Fruit fly (Drosophila melanogaster) whole organism, embryonic: ENCODE data around the gene trem.
A peak's percentile ranks its signal among the peaks of the same experiment; 100 is the strongest.

Experiments used
- Antp ChIP-seq: fragments of 200-800 bp; sonication (Bioruptor generic); optimal IDR thresholded peaks from 3 replicates; lab custom pipeline; 2016; ENCODE audit warnings: missing biosample characterization, missing genetic modification characterization
- Atf3 ChIP-seq: fragments of 200-800 bp; sonication (Bioruptor generic); optimal IDR thresholded peaks from 3 replicates; lab custom pipeline; 2016; ENCODE audit warnings: missing biosample characterization, missing genetic modification characterization
- Atf6 ChIP-seq: fragments of 200-800 bp; sonication (Bioruptor generic); IDR thresholded peaks from 2 replicates; pipeline ENCODE4 v1.3.6; 2022; ENCODE audit warnings: missing biosample characterization, missing genetic modification characterization
- B-H2 ChIP-seq: fragments of 200-800 bp; sonication (Bioruptor generic); optimal IDR thresholded peaks from 2 replicates; lab custom pipeline; 2018; ENCODE audit warnings: missing biosample characterization, mild to moderate bottlenecking, missing genetic modification characterization
- CG10147 ChIP-seq: fragments of 200-800 bp; sonication (Bioruptor generic); optimal IDR thresholded peaks from 2 replicates; lab custom pipeline; 2019; ENCODE audit warnings: missing biosample characterization, mild to moderate bottlenecking, missing genetic modification characterization, moderate library complexity
- CG10462 ChIP-seq: fragments of 200-800 bp; sonication (Bioruptor generic); optimal IDR thresholded peaks from 2 replicates; lab custom pipeline; 2016; ENCODE audit warnings: missing biosample characterization, missing genetic modification characterization
- CG11247 ChIP-seq: fragments of 200-800 bp; sonication (Bioruptor generic); IDR thresholded peaks from 2 replicates; pipeline ENCODE4 v1.3.6; 2022; ENCODE audit warnings: missing biosample characterization, missing genetic modification characterization
- CG11695 ChIP-seq: fragments of 200-800 bp; sonication (Bioruptor generic); IDR thresholded peaks from 3 replicates; pipeline ENCODE4 v1.3.6; 2022; ENCODE audit warnings: missing biosample characterization, missing genetic modification characterization
- CG11723 ChIP-seq: fragments of 200-800 bp; sonication (Bioruptor generic); optimal IDR thresholded peaks from 2 replicates; lab custom pipeline; 2017; ENCODE audit warnings: missing biosample characterization, mild to moderate bottlenecking, missing genetic modification characterization
- CG12744 ChIP-seq: fragments of 200-800 bp; sonication (Bioruptor generic); optimal IDR thresholded peaks from 2 replicates; lab custom pipeline; 2016; ENCODE audit warnings: missing biosample characterization, missing genetic modification characterization
- CG12769 ChIP-seq: fragments of 200-800 bp; sonication (Bioruptor generic); optimal IDR thresholded peaks from 2 replicates; lab custom pipeline; 2019; ENCODE audit warnings: missing biosample characterization, mild to moderate bottlenecking, missing genetic modification characterization, moderate library complexity
- CG13287 ChIP-seq: fragments of 200-800 bp; sonication (Bioruptor generic); IDR thresholded peaks from 2 replicates; pipeline ENCODE4 v1.3.6; 2022; ENCODE audit warnings: missing biosample characterization, missing genetic modification characterization; ENCODE audit not compliant: partially characterized antibody
- CG13624 ChIP-seq: fragments of 200-800 bp; sonication (Bioruptor generic); optimal IDR thresholded peaks from 2 replicates; lab custom pipeline; 2016; ENCODE audit warnings: missing biosample characterization, missing genetic modification characterization
- CG15011 ChIP-seq: fragments of 200-800 bp; sonication (Bioruptor generic); optimal IDR thresholded peaks from 3 replicates; lab custom pipeline; 2018; ENCODE audit warnings: missing biosample characterization, mild to moderate bottlenecking, missing genetic modification characterization
- CG16779 ChIP-seq: fragments of 200-800 bp; sonication (Bioruptor generic); IDR thresholded peaks from 2 replicates; pipeline ENCODE4 v1.3.6; 2022; ENCODE audit warnings: missing biosample characterization, missing genetic modification characterization
- CG17568 ChIP-seq: fragments of 200-800 bp; sonication (Bioruptor generic); optimal IDR thresholded peaks from 2 replicates; lab custom pipeline; 2018; ENCODE audit warnings: missing biosample characterization, mild to moderate bottlenecking, missing genetic modification characterization, moderate library complexity
- CG17829 ChIP-seq: fragments of 200-800 bp; optimal IDR thresholded peaks from 2 replicates; lab custom pipeline; 2019; ENCODE audit warnings: missing biosample characterization, mild to moderate bottlenecking, missing genetic modification characterization, moderate library complexity
- CG18599 ChIP-seq: fragments of 200-800 bp; sonication (Bioruptor generic); optimal IDR thresholded peaks from 3 replicates; lab custom pipeline; 2017; ENCODE audit warnings: missing biosample characterization, missing genetic modification characterization, mild to moderate bottlenecking, moderate library complexity, missing genetic modification reagents
- CG18619 ChIP-seq: fragments of 200-800 bp; sonication (Bioruptor generic); optimal IDR thresholded peaks from 3 replicates; lab custom pipeline; 2017; ENCODE audit warnings: missing biosample characterization, mild to moderate bottlenecking, missing genetic modification characterization
- CG30403 ChIP-seq: fragments of 200-800 bp; sonication (Bioruptor generic); optimal IDR thresholded peaks from 3 replicates; lab custom pipeline; 2016; ENCODE audit warnings: missing biosample characterization, missing genetic modification characterization
- CG3065 ChIP-seq: fragments of 200-800 bp; sonication (Bioruptor generic); optimal IDR thresholded peaks from 2 replicates; lab custom pipeline; 2016; ENCODE audit warnings: missing biosample characterization, missing genetic modification characterization
- CG33557 ChIP-seq: fragments of 200-800 bp; sonication (Bioruptor generic); optimal IDR thresholded peaks from 2 replicates; lab custom pipeline; 2019; ENCODE audit warnings: missing biosample characterization, mild to moderate bottlenecking, missing genetic modification characterization, moderate library complexity
- CG34422 ChIP-seq: fragments of 200-800 bp; sonication (Bioruptor generic); IDR thresholded peaks from 3 replicates; pipeline ENCODE4 v1.3.6; 2022; ENCODE audit warnings: missing biosample characterization, missing genetic modification characterization
- CG4328 ChIP-seq: fragments of 200-800 bp; sonication (Bioruptor generic); optimal IDR thresholded peaks from 3 replicates; lab custom pipeline; 2017; ENCODE audit warnings: missing biosample characterization, missing genetic modification reagents, missing genetic modification characterization
- CG4404 ChIP-seq: fragments of 200-800 bp; sonication (Bioruptor generic); IDR thresholded peaks from 2 replicates; pipeline ENCODE4 v1.3.6; 2022; ENCODE audit warnings: missing biosample characterization, missing genetic modification characterization
- CG5245 ChIP-seq: fragments of 200-800 bp; sonication (Bioruptor generic); optimal IDR thresholded peaks from 3 replicates; lab custom pipeline; 2016; ENCODE audit warnings: missing biosample characterization, missing genetic modification characterization
- CG5953 ChIP-seq: fragments of 200-800 bp; sonication (Bioruptor generic); IDR thresholded peaks from 2 replicates; pipeline ENCODE4 v1.3.6; 2022; ENCODE audit warnings: missing biosample characterization, missing genetic modification characterization
- CG6689 ChIP-seq: fragments of 200-800 bp; sonication (Bioruptor generic); IDR thresholded peaks from 2 replicates; pipeline ENCODE4 v1.3.6; 2022; ENCODE audit warnings: missing biosample characterization, missing genetic modification characterization
- CG8281 ChIP-seq: fragments of 200-800 bp; sonication (Bioruptor generic); optimal IDR thresholded peaks from 2 replicates; lab custom pipeline; 2018; ENCODE audit warnings: missing biosample characterization, mild to moderate bottlenecking, missing genetic modification characterization, moderate library complexity
- CHES-1-like ChIP-seq: fragments of 200-800 bp; sonication (Bioruptor generic); optimal IDR thresholded peaks from 2 replicates; lab custom pipeline; 2016; ENCODE audit warnings: missing biosample characterization, missing genetic modification characterization
- D ChIP-seq, 2 experiments: fragments of 200-800 bp in 1 of 2; fragments of >200 bp in 1 of 2; sonication (Bioruptor generic) in 1 of 2; optimal IDR thresholded peaks; 2 replicates in 1 of 2; 3 replicates in 1 of 2; lab custom pipeline; 2017; ENCODE audit warnings: mild to moderate bottlenecking in 1 of 2, missing biosample characterization in 1 of 2, missing genetic modification characterization in 1 of 2, missing genetic modification reagents in 1 of 2
- Drgx ChIP-seq: fragments of 200-800 bp; sonication (Bioruptor generic); IDR thresholded peaks from 2 replicates; pipeline ENCODE4 v1.3.6; 2022; ENCODE audit warnings: missing biosample characterization, missing genetic modification characterization
- HLH4C ChIP-seq: fragments of 200-800 bp; sonication (Bioruptor generic); IDR thresholded peaks from 3 replicates; pipeline ENCODE4 v1.3.6; 2022; ENCODE audit warnings: missing biosample characterization, missing genetic modification characterization; ENCODE audit not compliant: partially characterized antibody
- HmgD ChIP-seq: fragments of 200-800 bp; sonication (Bioruptor generic); optimal IDR thresholded peaks from 3 replicates; lab custom pipeline; 2016; ENCODE audit warnings: missing biosample characterization, missing genetic modification characterization
- Hr39 ChIP-seq: fragments of >200 bp; optimal IDR thresholded peaks from 2 replicates; lab custom pipeline; 2017
- MTF-1 ChIP-seq: fragments of 200-800 bp; sonication (Bioruptor generic); optimal IDR thresholded peaks from 2 replicates; lab custom pipeline; 2018; ENCODE audit warnings: missing biosample characterization, mild to moderate bottlenecking, missing genetic modification characterization, borderline replicate concordance
- Med ChIP-seq: fragments of 200-800 bp; sonication (Bioruptor generic); peaks from one replicate; lab custom pipeline; 2016; ENCODE audit warnings: missing biosample characterization, missing genetic modification characterization, mild to moderate bottlenecking, inconsistent platforms, moderate library complexity
- Taf1 ChIP-seq: fragments of 200-800 bp; sonication (Bioruptor generic); IDR thresholded peaks from 2 replicates; pipeline ENCODE4 v1.3.6; 2022; ENCODE audit warnings: missing biosample characterization, missing genetic modification characterization
- YL-1 ChIP-seq: fragments of 200-800 bp; sonication (Bioruptor generic); optimal IDR thresholded peaks from 3 replicates; lab custom pipeline; 2017; ENCODE audit warnings: missing biosample characterization, mild to moderate bottlenecking, missing genetic modification characterization
- al ChIP-seq: fragments of 200-800 bp; sonication (Bioruptor generic); IDR thresholded peaks from 2 replicates; pipeline ENCODE4 v1.3.6; 2022; ENCODE audit warnings: missing biosample characterization, missing genetic modification characterization
- ase ChIP-seq: fragments of 200-800 bp; sonication (Bioruptor generic); IDR thresholded peaks from 3 replicates; pipeline ENCODE4 v1.3.6; 2022; ENCODE audit warnings: missing biosample characterization, missing genetic modification characterization
- cg ChIP-seq: fragments of 200-800 bp; sonication (Bioruptor generic); optimal IDR thresholded peaks from 3 replicates; lab custom pipeline; 2019; ENCODE audit warnings: missing biosample characterization, mild to moderate bottlenecking, missing genetic modification characterization, moderate library complexity
- ci ChIP-seq: fragments of 200-800 bp; sonication (Bioruptor generic); IDR thresholded peaks from 3 replicates; pipeline ENCODE4 v1.3.6; 2022; ENCODE audit warnings: missing biosample characterization, missing genetic modification characterization
- dm ChIP-seq: fragments of 200-800 bp; sonication (Bioruptor generic); optimal IDR thresholded peaks from 3 replicates; lab custom pipeline; 2016; ENCODE audit warnings: missing biosample characterization, missing genetic modification characterization
- dpn ChIP-seq, 2 experiments: fragments of 200-800 bp; sonication (Bioruptor generic); optimal IDR thresholded peaks; 3 replicates each; lab custom pipeline; 2016; ENCODE audit warnings: missing biosample characterization in 2 of 2, missing genetic modification characterization in 2 of 2
- fd96Cb ChIP-seq: fragments of 200-800 bp; sonication (Bioruptor generic); optimal IDR thresholded peaks from 2 replicates; lab custom pipeline; 2018; ENCODE audit warnings: missing biosample characterization, mild to moderate bottlenecking, missing genetic modification characterization, moderate library complexity
- hkb ChIP-seq, 2 experiments: fragments of 200-800 bp in 1 of 2; fragments of >200 bp in 1 of 2; sonication (Bioruptor generic) in 1 of 2; IDR thresholded peaks in 1 of 2; optimal IDR thresholded peaks in 1 of 2; 2 replicates each; pipeline versions ENCODE4 v1.3.6 to Lab custom; 2017 to 2022; ENCODE audit warnings: missing biosample characterization in 1 of 2, missing genetic modification characterization in 1 of 2
- ind ChIP-seq: fragments of 200-800 bp; sonication (Bioruptor generic); optimal IDR thresholded peaks from 3 replicates; lab custom pipeline; 2016; ENCODE audit warnings: missing biosample characterization, missing genetic modification characterization
- mld ChIP-seq: fragments of 200-800 bp; sonication (Bioruptor generic); IDR thresholded peaks from 3 replicates; pipeline ENCODE4 v1.3.6; 2022; ENCODE audit warnings: missing biosample characterization, missing genetic modification characterization; ENCODE audit not compliant: partially characterized antibody
- schlank ChIP-seq: fragments of 200-800 bp; sonication (Bioruptor generic); optimal IDR thresholded peaks from 2 replicates; lab custom pipeline; 2018; ENCODE audit warnings: missing biosample characterization, mild to moderate bottlenecking, missing genetic modification characterization

The trem gene

DNA sequence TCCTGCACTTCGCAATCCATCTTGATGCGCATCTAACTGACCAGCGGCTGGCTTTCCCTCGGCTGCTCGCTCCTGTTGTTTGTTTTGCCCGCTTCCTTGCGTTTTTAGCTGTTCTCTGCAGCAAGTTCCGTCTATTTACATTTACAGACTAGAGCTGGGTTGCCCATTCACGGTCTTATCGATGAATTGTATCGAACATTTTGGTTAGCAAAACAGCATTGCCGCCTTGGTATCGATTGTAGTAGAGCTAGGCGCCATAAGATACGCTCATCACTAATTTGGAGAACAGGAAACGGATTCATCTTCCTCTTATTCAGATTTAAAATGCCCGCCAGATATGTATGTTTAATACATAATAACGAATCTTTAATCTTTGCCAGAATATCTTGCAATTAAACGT, 4.8 kb upstream of the trem start, which contains the start of gene Regnase-1 (continued):
- TF ChIP-seq ind (peak; percentile 71), CG15011 (GFP tag; lab: Kevin White, UChicago) (peak; percentile 92), Atf6 (GFP tag; lab: Robert Waterston, UW) (peak; percentile 89), Hr39 (lab: Kevin White, UChicago) (no peak), hkb (optimal IDR thresholded peaks at IDR 0.05; lab: Kevin White, UChicago) (no peak), hkb (GFP tag; IDR thresholded peaks at IDR 0.05; lab: Robert Waterston, UW) (peak; percentile 93), CG5245 (GFP tag; lab: Kevin White, UChicago) (peak; percentile 81), CG12769 (no peak), CG16779 (GFP tag; lab: Robert Waterston, UW) (peak; percentile 86), CG33557 (peak; percentile 92), CG4404 (GFP tag; lab: Robert Waterston, UW) (peak; percentile 51; the same call in 1 of the 2 replicates), CG30403 (GFP tag; lab: Kevin White, UChicago) (peak; percentile 78), CG13624 (GFP tag; lab: Kevin White, UChicago) (peak; percentile 94), Antp (GFP tag; lab: Kevin White, UChicago) (peak; percentile 73), CG4328 (GFP tag; lab: Kevin White, UChicago) (peak; percentile 94), CG11247 (peak; percentile 88), CG17829 (tag; lab: Kevin White, UChicago) (peak; percentile 90), CG11723 (GFP tag; lab: Kevin White, UChicago) (peak; percentile 89), YL-1 (GFP tag; lab: Kevin White, UChicago) (peak; percentile 98), mld (peak; percentile 73), CG11695 (GFP tag; lab: Robert Waterston, UW) (peak; percentile 78), cg (GFP tag; lab: Kevin White, UChicago) (no peak), HLH4C (GFP tag; lab: Robert Waterston, UW) (peak; percentile 93), CG18599 (peak; percentile 93), ci (peak; percentile 99), HmgD (peak; percentile 86), fd96Cb (peak; percentile 66), B-H2 (GFP tag; lab: Kevin White, UChicago) (peak; percentile 96), schlank (peak; percentile 91), ase (GFP tag; lab: Robert Waterston, UW) (peak; percentile 76; the same call in 2 of the 3 replicates), dpn (GFP tag; optimal IDR thresholded peaks at IDR 0.05; lab: Kevin White, UChicago) (peak; percentile 83 to 92), dm (peak; percentile 90), al (GFP tag; lab: Robert Waterston, UW) (peak; percentile 72), CG17568 (GFP tag; lab: Kevin White, UChicago) (peak; percentile 95), Atf3 (GFP tag; lab: Kevin White, UChicago) (peak; percentile 83), CG3065 (GFP tag; lab: Kevin White, UChicago) (peak; percentile 87), CG5953 (peak; percentile 85), CG34422 (GFP tag; lab: Robert Waterston, UW) (peak; percentile 89), Taf1 (GFP tag; lab: Robert Waterston, UW) (peak; percentile 53; the same call in 1 of the 2 replicates), CG10462 (peak; percentile 62), CG18619 (GFP tag; lab: Kevin White, UChicago) (peak; percentile 94), Med (peak; percentile 99), CG10147 (GFP tag; lab: Kevin White, UChicago) (peak; percentile 86), MTF-1 (GFP tag; lab: Kevin White, UChicago) (peak; percentile 97), CG12744 (peak; percentile 90), CHES-1-like (GFP tag; lab: Kevin White, UChicago) (peak; percentile 89), D (optimal IDR thresholded peaks at IDR 0.05; lab: Kevin White, UChicago) (peak; percentile 78), D (GFP tag; optimal IDR thresholded peaks at IDR 0.05; lab: Kevin White, UChicago) (peak; percentile 86), CG13287 (GFP tag; lab: Robert Waterston, UW) (peak; percentile 98), CG6689 (GFP tag; lab: Robert Waterston, UW) (peak; percentile 79), Drgx (GFP tag; lab: Robert Waterston, UW) (peak; percentile 66), CG8281 (peak; percentile 77)
